Fruit fly (Drosophila melanogaster) whole organism, prepupa: ENCODE data around the gene alt.
A peak's percentile ranks its signal among the peaks of the same experiment; 100 is the strongest.

Experiments used
- Blimp-1 ChIP-seq: fragments of 200-800 bp; sonication (Bioruptor generic); optimal IDR thresholded peaks from 3 replicates; lab custom pipeline; 2017; ENCODE audit warnings: missing biosample characterization, missing genetic modification characterization, mild to moderate bottlenecking, moderate library complexity, missing genetic modification reagents
- CG10669 ChIP-seq: fragments of 200-800 bp; sonication (Bioruptor generic); optimal IDR thresholded peaks from 3 replicates; lab custom pipeline; 2018; ENCODE audit warnings: missing biosample characterization, mild to moderate bottlenecking, missing genetic modification characterization, moderate library complexity
- CG11294 ChIP-seq: fragments of 200-800 bp; sonication (Bioruptor generic); IDR thresholded peaks from 2 replicates; pipeline ENCODE4 v1.3.6; 2022; ENCODE audit warnings: missing biosample characterization, missing genetic modification characterization
- CG11762 ChIP-seq: fragments of 200-800 bp; sonication (Bioruptor generic); optimal IDR thresholded peaks from 3 replicates; lab custom pipeline; 2016; ENCODE audit warnings: missing biosample characterization, missing genetic modification characterization; ENCODE audit not compliant: insufficient read depth
- CG1621 ChIP-seq: fragments of 200-800 bp; sonication (Bioruptor generic); optimal IDR thresholded peaks from 3 replicates; lab custom pipeline; 2018; ENCODE audit warnings: missing biosample characterization, mild to moderate bottlenecking, missing genetic modification characterization
- CG16779 ChIP-seq: fragments of 200-800 bp; sonication (Bioruptor generic); optimal IDR thresholded peaks from 3 replicates; lab custom pipeline; 2017; ENCODE audit warnings: missing biosample characterization, mild to moderate bottlenecking, missing genetic modification characterization
- CG31627 ChIP-seq: fragments of 200-800 bp; sonication (Bioruptor generic); optimal IDR thresholded peaks from 3 replicates; lab custom pipeline; 2016; ENCODE audit warnings: missing biosample characterization, missing genetic modification characterization
- CG32006 ChIP-seq: fragments of 200-800 bp; sonication (Bioruptor generic); optimal IDR thresholded peaks from 3 replicates; lab custom pipeline; 2017; ENCODE audit warnings: missing biosample characterization, mild to moderate bottlenecking, missing genetic modification characterization
- CG3919 ChIP-seq: fragments of 200-800 bp; sonication (Bioruptor generic); optimal IDR thresholded peaks from 3 replicates; lab custom pipeline; 2016; ENCODE audit warnings: missing biosample characterization, missing genetic modification characterization
- CG4318 ChIP-seq: fragments of 200-800 bp; sonication (Bioruptor generic); optimal IDR thresholded peaks from 3 replicates; lab custom pipeline; 2017; ENCODE audit warnings: missing biosample characterization, mild to moderate bottlenecking, missing genetic modification characterization
- CG6163 ChIP-seq: fragments of 200-800 bp; sonication (Bioruptor generic); IDR thresholded peaks from 3 replicates; pipeline ENCODE4 v1.3.6; 2022; ENCODE audit warnings: missing biosample characterization, missing genetic modification characterization
- CG6276 ChIP-seq: fragments of 200-800 bp; sonication (Bioruptor generic); optimal IDR thresholded peaks from 2 replicates; lab custom pipeline; 2017; ENCODE audit warnings: missing biosample characterization, mild to moderate bottlenecking, missing genetic modification characterization
- CG6792 ChIP-seq: fragments of 200-800 bp; sonication (Bioruptor generic); optimal IDR thresholded peaks from 3 replicates; lab custom pipeline; 2016; ENCODE audit warnings: missing biosample characterization, missing genetic modification characterization
- CG6808 ChIP-seq: fragments of 200-800 bp; sonication (Bioruptor generic); optimal IDR thresholded peaks from 3 replicates; lab custom pipeline; 2017; ENCODE audit warnings: missing biosample characterization, missing genetic modification characterization, mild to moderate bottlenecking, moderate library complexity, missing genetic modification reagents
- CG6854 ChIP-seq: fragments of 200-800 bp; sonication (Bioruptor generic); optimal IDR thresholded peaks from 2 replicates; lab custom pipeline; 2017; ENCODE audit warnings: missing biosample characterization, mild to moderate bottlenecking, missing genetic modification characterization
- CG8319 ChIP-seq: fragments of 200-800 bp; sonication (Bioruptor generic); optimal IDR thresholded peaks from 3 replicates; lab custom pipeline; 2016; ENCODE audit warnings: missing biosample characterization, missing genetic modification characterization
- CG8632 ChIP-seq: fragments of 200-800 bp; sonication (Bioruptor generic); optimal IDR thresholded peaks from 3 replicates; lab custom pipeline; 2016; ENCODE audit warnings: missing biosample characterization, missing genetic modification characterization
- CG9139 ChIP-seq: fragments of 200-800 bp; sonication (Bioruptor generic); optimal IDR thresholded peaks from 3 replicates; lab custom pipeline; 2017; ENCODE audit warnings: missing biosample characterization, mild to moderate bottlenecking, missing genetic modification characterization
- Eip75B ChIP-seq: fragments of 200-800 bp; sonication (Bioruptor generic); optimal IDR thresholded peaks from 3 replicates; lab custom pipeline; 2016; ENCODE audit warnings: missing biosample characterization, missing genetic modification characterization
- Eip78C ChIP-seq: fragments of 200-800 bp; sonication (Bioruptor generic); peaks from one replicate; lab custom pipeline; 2016; ENCODE audit warnings: missing biosample characterization, missing genetic modification characterization
- Eip93F ChIP-seq: fragments of 200-800 bp; sonication (Bioruptor generic); optimal IDR thresholded peaks from 2 replicates; lab custom pipeline; 2016; ENCODE audit warnings: missing biosample characterization, mild to moderate bottlenecking, missing genetic modification characterization
- Ets21C ChIP-seq: fragments of 200-800 bp; sonication (Bioruptor generic); optimal IDR thresholded peaks from 3 replicates; lab custom pipeline; 2016; ENCODE audit warnings: missing biosample characterization, missing genetic modification characterization
- Hr38 ChIP-seq: sonication (Bioruptor generic); optimal IDR thresholded peaks from 2 replicates; lab custom pipeline; 2016; ENCODE audit warnings: missing biosample characterization, missing genetic modification characterization
- Hr39 ChIP-seq: fragments of 200-800 bp; sonication (Bioruptor generic); optimal IDR thresholded peaks from 2 replicates; lab custom pipeline; 2016; ENCODE audit warnings: missing biosample characterization, missing genetic modification characterization
- Lpt ChIP-seq: fragments of 200-800 bp; sonication (Bioruptor generic); optimal IDR thresholded peaks from 3 replicates; lab custom pipeline; 2016; ENCODE audit warnings: missing biosample characterization, missing genetic modification characterization
- Met ChIP-seq: fragments of 200-800 bp; sonication (Bioruptor generic); optimal IDR thresholded peaks from 3 replicates; lab custom pipeline; 2016; ENCODE audit warnings: missing biosample characterization, missing genetic modification characterization
- Sox102F ChIP-seq: fragments of 200-800 bp; sonication (Bioruptor generic); optimal IDR thresholded peaks from 2 replicates; lab custom pipeline; 2016; ENCODE audit warnings: missing biosample characterization, mild to moderate bottlenecking, missing genetic modification characterization
- Sox14 ChIP-seq: fragments of 200-800 bp; sonication (Bioruptor generic); optimal IDR thresholded peaks from 3 replicates; lab custom pipeline; 2016; ENCODE audit warnings: missing biosample characterization, missing genetic modification characterization
- Sox15 ChIP-seq: fragments of 200-800 bp; sonication (Bioruptor generic); optimal IDR thresholded peaks from 3 replicates; lab custom pipeline; 2016; ENCODE audit warnings: missing biosample characterization, missing genetic modification characterization
- acj6 ChIP-seq: fragments of 200-800 bp; sonication (Bioruptor generic); optimal IDR thresholded peaks from 3 replicates; lab custom pipeline; 2016; ENCODE audit warnings: missing biosample characterization, missing genetic modification characterization
- dac ChIP-seq: fragments of 200-800 bp; sonication (Bioruptor generic); optimal IDR thresholded peaks from 2 replicates; lab custom pipeline; 2017; ENCODE audit warnings: missing biosample characterization, mild to moderate bottlenecking, missing genetic modification characterization
- dsx ChIP-seq: fragments of 200-800 bp; optimal IDR thresholded peaks from 3 replicates; lab custom pipeline; 2019; ENCODE audit warnings: missing biosample characterization, mild to moderate bottlenecking, missing genetic modification characterization, moderate library complexity; ENCODE audit not compliant: poor library complexity, severe bottlenecking
- eg ChIP-seq: fragments of 200-800 bp; sonication (Bioruptor generic); IDR thresholded peaks from 3 replicates; pipeline ENCODE4 v1.3.6; 2022; ENCODE audit warnings: missing biosample characterization, missing genetic modification characterization
- esn ChIP-seq: fragments of 200-800 bp; sonication (Bioruptor generic); optimal IDR thresholded peaks from 2 replicates; lab custom pipeline; 2016; ENCODE audit warnings: missing biosample characterization, mild to moderate bottlenecking, missing genetic modification characterization, moderate library complexity
- fd85E ChIP-seq: fragments of 200-800 bp; sonication (Bioruptor generic); optimal IDR thresholded peaks from 3 replicates; lab custom pipeline; 2016; ENCODE audit warnings: missing biosample characterization, missing genetic modification characterization
- fkh ChIP-seq: fragments of 200-800 bp; sonication (Bioruptor generic); optimal IDR thresholded peaks from 3 replicates; lab custom pipeline; 2017; ENCODE audit warnings: missing biosample characterization, mild to moderate bottlenecking, missing genetic modification characterization, moderate library complexity
- lz ChIP-seq: fragments of 200-800 bp; sonication (Bioruptor generic); optimal IDR thresholded peaks from 3 replicates; lab custom pipeline; 2016; ENCODE audit warnings: missing biosample characterization, missing genetic modification characterization
- pdm3 ChIP-seq: fragments of 200-800 bp; sonication (Bioruptor generic); optimal IDR thresholded peaks from 3 replicates; lab custom pipeline; 2016; ENCODE audit warnings: missing biosample characterization, missing genetic modification characterization
- spab ChIP-seq: fragments of 200-800 bp; sonication (Bioruptor generic); optimal IDR thresholded peaks from 2 replicates; lab custom pipeline; 2017; ENCODE audit warnings: missing biosample characterization, mild to moderate bottlenecking, missing genetic modification characterization, missing genetic modification reagents
- ss ChIP-seq, 2 experiments: fragments of 200-800 bp; sonication (Bioruptor generic); optimal IDR thresholded peaks; 2 replicates in 1 of 2; 3 replicates in 1 of 2; lab custom pipeline; 2017 to 2018; ENCODE audit warnings: mild to moderate bottlenecking in 2 of 2, missing biosample characterization in 2 of 2, missing genetic modification characterization in 2 of 2, moderate library complexity in 1 of 2
- svp ChIP-seq: fragments of 200-800 bp; sonication (Bioruptor generic); peaks from one replicate; lab custom pipeline; 2016; ENCODE audit warnings: missing biosample characterization, missing genetic modification characterization
- topi ChIP-seq: fragments of 200-800 bp; sonication (Bioruptor generic); optimal IDR thresholded peaks from 3 replicates; lab custom pipeline; 2016; ENCODE audit warnings: missing biosample characterization, missing genetic modification characterization
- vri ChIP-seq: fragments of 200-800 bp; sonication (Bioruptor generic); optimal IDR thresholded peaks from 3 replicates; lab custom pipeline; 2016; ENCODE audit warnings: missing biosample characterization, mild to moderate bottlenecking, missing genetic modification characterization

Gene alt

DNA sequence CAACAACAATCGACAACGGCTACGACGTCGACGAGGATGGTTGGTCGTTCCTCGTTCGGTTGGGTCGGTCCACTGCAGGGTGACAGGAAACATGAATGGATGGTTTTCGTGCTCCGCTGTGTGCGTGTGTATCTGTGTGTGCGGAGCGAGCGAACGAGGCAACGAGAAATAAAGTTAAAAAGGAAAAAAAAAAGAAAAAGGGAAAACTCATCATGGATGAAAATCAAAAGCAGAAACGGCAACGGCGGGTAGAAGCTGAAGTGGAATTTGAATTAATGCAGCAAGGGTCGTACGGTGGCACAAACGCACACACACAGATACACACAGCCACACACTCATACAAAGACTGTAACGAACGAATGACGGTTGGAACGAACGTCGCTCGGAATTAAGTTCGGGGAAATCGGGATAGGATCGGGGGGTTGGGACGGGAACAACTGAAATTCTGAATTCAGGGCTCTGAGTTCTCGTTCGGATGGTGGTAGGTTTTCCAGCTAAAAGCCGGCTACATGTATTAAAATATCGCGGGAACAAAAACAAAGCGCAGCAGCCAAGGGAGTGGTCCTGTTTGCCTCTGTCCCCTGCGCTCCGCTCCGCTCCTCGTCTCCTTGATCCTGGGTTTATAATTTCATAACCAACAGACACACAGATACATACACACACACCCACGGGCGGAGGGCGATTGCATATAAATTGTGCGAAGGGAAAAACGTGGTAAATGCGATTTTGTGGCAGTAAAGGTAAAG lies 28.8 kb upstream of the alt start (continued):
- no peak for TF ChIP-seq acj6 (GFP tag; lab: Kevin White, UChicago)
- TF ChIP-seq Sox102F (GFP tag; lab: Kevin White, UChicago) = no peak
- TF ChIP-seq CG8319 (GFP tag; lab: Kevin White, UChicago) = no peak
- TF ChIP-seq Eip75B (GFP tag; lab: Kevin White, UChicago) = peak; percentile 17
- TF ChIP-seq Sox14 (GFP tag; lab: Kevin White, UChicago) = no peak
- no peak for TF ChIP-seq Sox15
- TF ChIP-seq CG1621 = peak; percentile 20
- no peak for TF ChIP-seq fd85E (GFP tag; lab: Kevin White, UChicago)
- TF ChIP-seq Eip93F (GFP tag; lab: Kevin White, UChicago) = no peak
- no peak for TF ChIP-seq CG10669 (GFP tag; lab: Kevin White, UChicago)
- TF ChIP-seq CG16779 (tag; lab: Kevin White, UChicago) = peak; percentile 33
- TF ChIP-seq CG6808 (GFP tag; lab: Kevin White, UChicago) = peak; percentile 64
- TF ChIP-seq fkh (GFP tag; lab: Kevin White, UChicago) = no peak
- peak; percentile 19 for TF ChIP-seq Met (GFP tag; lab: Kevin White, UChicago)
- peak; percentile 77 for TF ChIP-seq vri (GFP tag; lab: Kevin White, UChicago)
- no peak for TF ChIP-seq Lpt (GFP tag; lab: Kevin White, UChicago)
- peak; percentile 24 for TF ChIP-seq CG9139 (GFP tag; lab: Kevin White, UChicago)
- TF ChIP-seq CG11762 = no peak
- TF ChIP-seq Ets21C = no peak
- no peak for TF ChIP-seq esn (GFP tag; lab: Kevin White, UChicago)
- no peak for TF ChIP-seq CG8632 (GFP tag; lab: Kevin White, UChicago)
- no peak for TF ChIP-seq eg (GFP tag; lab: Robert Waterston, UW)
- no peak for TF ChIP-seq spab
- no peak for TF ChIP-seq CG32006 (GFP tag; lab: Kevin White, UChicago)
- no peak for TF ChIP-seq Blimp-1 (GFP tag; lab: Kevin White, UChicago)
- no peak for TF ChIP-seq CG3919 (GFP tag; lab: Kevin White, UChicago)
- TF ChIP-seq ss (GFP tag; optimal IDR thresholded peaks at IDR 0.05; lab: Kevin White, UChicago) = peak; percentile 58 to 75
- TF ChIP-seq topi (GFP tag; lab: Kevin White, UChicago) = no peak
- TF ChIP-seq lz (GFP tag; lab: Kevin White, UChicago) = no peak
- no peak for TF ChIP-seq Hr39 (GFP tag; lab: Kevin White, UChicago)
- no peak for TF ChIP-seq CG11294 (GFP tag; lab: Robert Waterston, UW)
- TF ChIP-seq CG6854 (GFP tag; lab: Kevin White, UChicago) = peak; percentile 63
- no peak for TF ChIP-seq CG31627 (GFP tag; lab: Kevin White, UChicago)
- TF ChIP-seq Hr38 = no peak
- no peak for TF ChIP-seq dac (GFP tag; lab: Kevin White, UChicago)
- TF ChIP-seq svp (GFP tag; lab: Kevin White, UChicago) = no peak
- TF ChIP-seq CG4318 (GFP tag; lab: Kevin White, UChicago) = no peak
- peak; percentile 38; the same call in 1 of the 3 replicates for TF ChIP-seq CG6163 (GFP tag; lab: Robert Waterston, UW)

DNA sequence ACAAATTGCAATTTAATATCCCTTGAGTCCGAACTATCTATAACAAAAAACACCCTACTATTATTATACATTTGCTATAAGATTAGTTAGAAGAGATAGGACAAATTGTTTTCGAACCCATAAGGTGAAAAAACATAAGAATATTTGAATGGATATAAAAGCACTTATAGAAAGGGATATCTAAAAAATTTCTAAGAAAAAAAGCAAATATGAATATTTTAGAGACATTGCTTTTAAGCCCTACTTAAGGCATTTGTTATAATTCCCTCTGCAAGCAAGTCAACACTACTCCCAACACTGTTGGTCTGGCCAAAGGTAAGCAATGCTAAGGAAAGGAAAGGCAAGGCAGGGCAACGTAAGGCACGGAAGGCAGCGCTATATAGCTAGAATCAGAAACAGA lies 28.1 kb upstream of the alt start:
- TF ChIP-seq esn (GFP tag; lab: Kevin White, UChicago) (peak; percentile 15), vri (GFP tag; lab: Kevin White, UChicago) (no peak), pdm3 (GFP tag; lab: Kevin White, UChicago) (peak; percentile 9), Blimp-1 (GFP tag; lab: Kevin White, UChicago) (no peak), lz (GFP tag; lab: Kevin White, UChicago) (peak; percentile 6), CG6276 (GFP tag; lab: Kevin White, UChicago) (no peak), Eip78C (GFP tag; lab: Kevin White, UChicago) (peak; percentile 32), CG6792 (no peak), dsx (GFP tag; lab: Kevin White, UChicago) (no peak), fd85E (GFP tag; lab: Kevin White, UChicago) (no peak)
